Worm (Caenorhabditis elegans) whole organism, mixed stage, embryonic: Measurements from ENCODE around the gene aagr-2.

ENCODE experiments used
- M03D4.4 ChIP-seq: sonication (generic microtip); optimal IDR thresholded peaks from 2 replicates; lab custom pipeline; 2017; ENCODE audit warnings: mild to moderate bottlenecking, missing genetic modification characterization, missing compliant biosample characterization
- blmp-1 ChIP-seq: fragments of 150-350 bp; optimal IDR thresholded peaks from 2 replicates; lab custom pipeline; 2014; ENCODE audit warnings: missing biosample characterization, missing genetic modification characterization
- ceh-39 ChIP-seq: fragments of 150-350 bp; optimal IDR thresholded peaks from 2 replicates; lab custom pipeline; 2014; ENCODE audit warnings: missing biosample characterization, missing genetic modification characterization
- ceh-43 ChIP-seq: fragments of 200-800 bp; sonication (Bioruptor generic); optimal IDR thresholded peaks from 2 replicates; lab custom pipeline; 2018; ENCODE audit warnings: mild to moderate bottlenecking, missing genetic modification characterization, moderate library complexity, missing compliant biosample characterization
- ceh-83 ChIP-seq: fragments of 200-800 bp; sonication (Bioruptor generic); optimal IDR thresholded peaks from 2 replicates; lab custom pipeline; 2018; ENCODE audit warnings: mild to moderate bottlenecking, missing genetic modification characterization, missing compliant biosample characterization
- ces-1 ChIP-seq: fragments of 150-350 bp; optimal IDR thresholded peaks from 2 replicates; lab custom pipeline; 2014; ENCODE audit warnings: missing biosample characterization, missing genetic modification reagents, missing genetic modification characterization
- cnd-1 ChIP-seq: fragments of 200-800 bp; sonication (Bioruptor generic); optimal IDR thresholded peaks from 2 replicates; lab custom pipeline; 2018; ENCODE audit warnings: mild to moderate bottlenecking, missing genetic modification characterization, missing compliant biosample characterization
- drap-1 ChIP-seq: fragments of 200-800 bp; sonication (Bioruptor generic); optimal IDR thresholded peaks from 3 replicates; lab custom pipeline; 2018; ENCODE audit warnings: mild to moderate bottlenecking, missing genetic modification characterization, missing compliant biosample characterization
- elt-1 ChIP-seq: sonication (generic microtip); optimal IDR thresholded peaks from 2 replicates; lab custom pipeline; 2017; ENCODE audit warnings: missing genetic modification characterization, mild to moderate bottlenecking, missing compliant biosample characterization, antibody characterized with exemption, moderate library complexity, borderline replicate concordance; ENCODE audit not compliant: insufficient read depth
- elt-3 ChIP-seq: fragments of 150-350 bp; optimal IDR thresholded peaks from 2 replicates; lab custom pipeline; 2014; ENCODE audit warnings: missing biosample characterization, missing genetic modification characterization
- flh-1 ChIP-seq: fragments of 200-800 bp; sonication (Bioruptor generic); optimal IDR thresholded peaks from 2 replicates; lab custom pipeline; 2018; ENCODE audit warnings: mild to moderate bottlenecking, missing genetic modification characterization, moderate library complexity, missing compliant biosample characterization
- hlh-1 ChIP-seq: fragments of 150-350 bp; optimal IDR thresholded peaks from 2 replicates; lab custom pipeline; 2014; ENCODE audit warnings: missing biosample characterization, missing genetic modification reagents, missing genetic modification characterization
- lin-13 ChIP-seq: fragments of 150-350 bp; optimal IDR thresholded peaks from 2 replicates; lab custom pipeline; 2014; ENCODE audit warnings: missing biosample characterization, missing genetic modification characterization
- lin-32 ChIP-seq: fragments of 200-800 bp; sonication (Bioruptor generic); optimal IDR thresholded peaks from 2 replicates; lab custom pipeline; 2018; ENCODE audit warnings: mild to moderate bottlenecking, missing genetic modification characterization, missing compliant biosample characterization
- lsy-2 ChIP-seq: fragments of 150-350 bp; optimal IDR thresholded peaks from 2 replicates; lab custom pipeline; 2014; ENCODE audit warnings: missing biosample characterization, missing genetic modification characterization
- mab-5 ChIP-seq: fragments of 150-350 bp; optimal IDR thresholded peaks from 2 replicates; lab custom pipeline; 2014; ENCODE audit warnings: missing biosample characterization, missing genetic modification characterization
- mep-1 ChIP-seq: fragments of 150-350 bp; optimal IDR thresholded peaks from 2 replicates; lab custom pipeline; 2017; ENCODE audit warnings: missing biosample characterization, missing genetic modification reagents, missing genetic modification characterization, inconsistent platforms
- mls-2 ChIP-seq: sonication (generic microtip); optimal IDR thresholded peaks from 2 replicates; lab custom pipeline; 2016; ENCODE audit warnings: mild to moderate bottlenecking, missing genetic modification characterization, moderate library complexity, missing compliant biosample characterization
- nhr-12 ChIP-seq: fragments of 150-350 bp; optimal IDR thresholded peaks from 2 replicates; lab custom pipeline; 2014; ENCODE audit warnings: missing biosample characterization, missing genetic modification characterization
- nhr-2 ChIP-seq: fragments of 150-350 bp; optimal IDR thresholded peaks from 2 replicates; lab custom pipeline; 2014; ENCODE audit warnings: missing biosample characterization, missing genetic modification characterization
- nhr-237 ChIP-seq: fragments of 150-350 bp; optimal IDR thresholded peaks from 2 replicates; lab custom pipeline; 2014; ENCODE audit warnings: missing biosample characterization, missing genetic modification characterization
- nhr-28 ChIP-seq: fragments of 150-350 bp; optimal IDR thresholded peaks from 2 replicates; lab custom pipeline; 2014; ENCODE audit warnings: missing biosample characterization, missing genetic modification characterization
- nhr-76 ChIP-seq: sonication (generic microtip); optimal IDR thresholded peaks from 2 replicates; lab custom pipeline; 2017; ENCODE audit warnings: missing biosample characterization, missing genetic modification characterization
- pha-4 ChIP-seq: fragments of 150-350 bp; optimal IDR thresholded peaks from 2 replicates; lab custom pipeline; 2018; ENCODE audit warnings: missing biosample characterization, missing genetic modification reagents, missing genetic modification characterization
- sem-2 ChIP-seq: fragments of 200-800 bp; sonication (Bioruptor generic); optimal IDR thresholded peaks from 2 replicates; lab custom pipeline; 2018; ENCODE audit warnings: mild to moderate bottlenecking, missing genetic modification characterization, missing compliant biosample characterization
- snpc-4 ChIP-seq: fragments of 150-350 bp; optimal IDR thresholded peaks from 2 replicates; lab custom pipeline; 2014; ENCODE audit warnings: missing biosample characterization, missing genetic modification characterization
- sptf-1 ChIP-seq: sonication (generic microtip); optimal IDR thresholded peaks from 2 replicates; lab custom pipeline; 2017; ENCODE audit warnings: mild to moderate bottlenecking, missing genetic modification characterization, moderate library complexity, missing compliant biosample characterization
- tbx-8 ChIP-seq: fragments of 200-800 bp; sonication (Bioruptor generic); optimal IDR thresholded peaks from 2 replicates; lab custom pipeline; 2018; ENCODE audit warnings: mild to moderate bottlenecking, missing genetic modification characterization, moderate library complexity, missing compliant biosample characterization
- unc-120 ChIP-seq: sonication (generic microtip); optimal IDR thresholded peaks from 2 replicates; lab custom pipeline; 2017; ENCODE audit warnings: missing genetic modification characterization, missing compliant biosample characterization; ENCODE audit not compliant: poor library complexity, severe bottlenecking
- unc-62 ChIP-seq: fragments of 150-350 bp; optimal IDR thresholded peaks from 2 replicates; lab custom pipeline; 2014; ENCODE audit warnings: missing biosample characterization, missing genetic modification reagents, missing genetic modification characterization
- ztf-11 ChIP-seq: fragments of 150-350 bp; optimal IDR thresholded peaks from 2 replicates; lab custom pipeline; 2014; ENCODE audit warnings: missing biosample characterization, missing genetic modification characterization

Gene aagr-2

ce11 chrII:4925198-4925764 is at the start of gene aagr-2:
TSS of gene aagr-2 (minus strand) at chrII:4925248.
- TF ChIP-seq mls-2 (tag; lab: Kevin White, UChicago) (no peak), lin-32 (GFP tag; lab: Kevin White, UChicago) (no peak), elt-1 (tag; lab: Kevin White, UChicago) (no peak), ces-1 (GFP tag; lab: Kevin White, UChicago) (no peak), drap-1 (GFP tag; lab: Kevin White, UChicago) (no peak), snpc-4 (tag; lab: Kevin White, UChicago) (no peak), ceh-39 (tag; lab: Kevin White, UChicago) (no peak), mab-5 (no peak), flh-1 (no peak), tbx-8 (GFP tag; lab: Kevin White, UChicago) (no peak), M03D4.4 (tag; lab: Kevin White, UChicago) (no peak), ceh-83 (GFP tag; lab: Kevin White, UChicago) (no peak), lin-13 (tag; lab: Kevin White, UChicago) (no peak)

- no peak for TF ChIP-seq sem-2 (GFP tag; lab: Kevin White, UChicago)
- peak; percentile 54 for TF ChIP-seq lin-32 (GFP tag; lab: Kevin White, UChicago)
- no peak for TF ChIP-seq drap-1 (GFP tag; lab: Kevin White, UChicago)
- no peak for TF ChIP-seq elt-3 (tag; lab: Kevin White, UChicago)
Measured at ce11 chrII:4974448-4974951, 49.5 kb upstream of the aagr-2 start.

ce11 chrII:4968863-4969262 is 43.8 kb upstream of the aagr-2 start, which contains the start of gene shc-2:
TSS of gene shc-2 (plus strand) at chrII:4969163.
- TF ChIP-seq ceh-43 (GFP tag; lab: Kevin White, UChicago): no peak
- no peak for TF ChIP-seq ces-1 (GFP tag; lab: Kevin White, UChicago)
- no peak for TF ChIP-seq sptf-1 (tag; lab: Kevin White, UChicago)
- TF ChIP-seq lin-13 (tag; lab: Kevin White, UChicago): no peak
- TF ChIP-seq nhr-12 (tag; lab: Kevin White, UChicago): no peak
- no peak for TF ChIP-seq unc-120 (tag; lab: Kevin White, UChicago)
- TF ChIP-seq nhr-2 (tag; lab: Kevin White, UChicago): no peak

ce11 chrII:4967636-4968035 is 42.6 kb upstream of the aagr-2 start:
- no peak for TF ChIP-seq ceh-39 (tag; lab: Kevin White, UChicago)
- no peak for TF ChIP-seq ztf-11 (tag; lab: Kevin White, UChicago)
- no peak for TF ChIP-seq nhr-2 (tag; lab: Kevin White, UChicago)
- no peak for TF ChIP-seq M03D4.4 (tag; lab: Kevin White, UChicago)
- no peak for TF ChIP-seq hlh-1 (tag; lab: Kevin White, UChicago)
- TF ChIP-seq lin-13 (tag; lab: Kevin White, UChicago): no peak
- TF ChIP-seq mab-5: no peak
- no peak for TF ChIP-seq pha-4 (tag; lab: Kevin White, UChicago)
- no peak for TF ChIP-seq tbx-8 (GFP tag; lab: Kevin White, UChicago)
- no peak for TF ChIP-seq mep-1
- no peak for TF ChIP-seq elt-3 (tag; lab: Kevin White, UChicago)
- no peak for TF ChIP-seq cnd-1 (tag; lab: Kevin White, UChicago)
- TF ChIP-seq sptf-1 (tag; lab: Kevin White, UChicago): no peak
- TF ChIP-seq drap-1 (GFP tag; lab: Kevin White, UChicago): no peak
- TF ChIP-seq nhr-237: no peak
- TF ChIP-seq unc-62 (GFP tag; lab: Kevin White, UChicago): no peak
- no peak for TF ChIP-seq nhr-76
- TF ChIP-seq ceh-83 (GFP tag; lab: Kevin White, UChicago): no peak
- TF ChIP-seq blmp-1 (tag; lab: Kevin White, UChicago): no peak

- no peak for TF ChIP-seq ceh-43 (GFP tag; lab: Kevin White, UChicago)
- no peak for TF ChIP-seq ceh-83 (GFP tag; lab: Kevin White, UChicago)
- TF ChIP-seq nhr-76: no peak
- TF ChIP-seq nhr-28 (tag; lab: Kevin White, UChicago): no peak
- no peak for TF ChIP-seq mab-5
- TF ChIP-seq pha-4 (tag; lab: Kevin White, UChicago): no peak
- TF ChIP-seq unc-120 (tag; lab: Kevin White, UChicago): no peak
- TF ChIP-seq sptf-1 (tag; lab: Kevin White, UChicago): no peak
- TF ChIP-seq mep-1: no peak
- TF ChIP-seq snpc-4 (tag; lab: Kevin White, UChicago): no peak
- no peak for TF ChIP-seq nhr-2 (tag; lab: Kevin White, UChicago)
- no peak for TF ChIP-seq ztf-11 (tag; lab: Kevin White, UChicago)
- TF ChIP-seq elt-3 (tag; lab: Kevin White, UChicago): no peak
- TF ChIP-seq drap-1 (GFP tag; lab: Kevin White, UChicago): no peak
- TF ChIP-seq nhr-12 (tag; lab: Kevin White, UChicago): no peak
- TF ChIP-seq lsy-2 (tag; lab: Kevin White, UChicago): no peak
- TF ChIP-seq hlh-1 (tag; lab: Kevin White, UChicago): no peak
- TF ChIP-seq lin-32 (GFP tag; lab: Kevin White, UChicago): no peak
Measured at ce11 chrII:4966576-4966975, 41.5 kb upstream of the aagr-2 start.
